Fruit fly (Drosophila melanogaster) whole organism, embryonic: ENCODE data around the gene bon.

Source experiments
- Awh ChIP-seq: fragments of 200-800 bp; sonication (Bioruptor generic); IDR thresholded peaks from 2 replicates; pipeline ENCODE4, ENCODE4 v1.3.6; 2022; ENCODE audit warnings: missing biosample characterization, missing genetic modification characterization
- Bgb ChIP-seq: fragments of 200-800 bp; sonication (Bioruptor generic); IDR thresholded peaks from 2 replicates; pipeline ENCODE4 v1.3.6; 2022; ENCODE audit warnings: missing biosample characterization, missing genetic modification characterization; ENCODE audit not compliant: partially characterized antibody
- Blimp-1 ChIP-seq: fragments of 200-800 bp; sonication (Bioruptor generic); optimal IDR thresholded peaks from 3 replicates; lab custom pipeline; 2018; ENCODE audit warnings: missing biosample characterization, missing genetic modification characterization, mild to moderate bottlenecking, moderate library complexity, missing genetic modification reagents
- BtbVII ChIP-seq: fragments of 200-800 bp; sonication (Bioruptor generic); optimal IDR thresholded peaks from 3 replicates; lab custom pipeline; 2017; ENCODE audit warnings: missing biosample characterization, mild to moderate bottlenecking, missing genetic modification characterization
- CG12071 ChIP-seq: fragments of 200-800 bp; sonication (Bioruptor generic); optimal IDR thresholded peaks from 3 replicates; lab custom pipeline; 2018; ENCODE audit warnings: missing biosample characterization, mild to moderate bottlenecking, missing genetic modification characterization
- CG12236 ChIP-seq: fragments of 200-800 bp; sonication (Bioruptor generic); optimal IDR thresholded peaks from 2 replicates; lab custom pipeline; 2016; ENCODE audit warnings: missing biosample characterization, missing genetic modification characterization
- CG13287 ChIP-seq: fragments of 200-800 bp; sonication (Bioruptor generic); IDR thresholded peaks from 2 replicates; pipeline ENCODE4 v1.3.6; 2022; ENCODE audit warnings: missing biosample characterization, missing genetic modification characterization; ENCODE audit not compliant: partially characterized antibody
- CG14710 ChIP-seq: fragments of 200-800 bp; sonication (Bioruptor generic); optimal IDR thresholded peaks from 3 replicates; lab custom pipeline; 2019; ENCODE audit warnings: missing biosample characterization, mild to moderate bottlenecking, missing genetic modification characterization, moderate library complexity
- CG17186 ChIP-seq: fragments of 200-800 bp; sonication (Bioruptor generic); optimal IDR thresholded peaks from 3 replicates; lab custom pipeline; 2017; ENCODE audit warnings: missing biosample characterization, missing genetic modification reagents, missing genetic modification characterization
- CG17385 ChIP-seq: fragments of 200-800 bp; sonication (Bioruptor generic); optimal IDR thresholded peaks from 3 replicates; lab custom pipeline; 2018; ENCODE audit warnings: missing biosample characterization, mild to moderate bottlenecking, missing genetic modification characterization
- CG2120 ChIP-seq: fragments of 200-800 bp; sonication (Bioruptor generic); optimal IDR thresholded peaks from 3 replicates; lab custom pipeline; 2016; ENCODE audit warnings: missing biosample characterization, missing genetic modification characterization
- CG2678 ChIP-seq: fragments of 200-800 bp; sonication (Bioruptor generic); optimal IDR thresholded peaks from 3 replicates; lab custom pipeline; 2019; ENCODE audit warnings: missing biosample characterization, mild to moderate bottlenecking, missing genetic modification characterization, moderate library complexity
- CG3407 ChIP-seq: fragments of 200-800 bp; sonication (Bioruptor generic); optimal IDR thresholded peaks from 2 replicates; lab custom pipeline; 2018; ENCODE audit warnings: missing biosample characterization, mild to moderate bottlenecking, missing genetic modification characterization
- CG3995 ChIP-seq: fragments of 200-800 bp; sonication (Bioruptor generic); optimal IDR thresholded peaks from 3 replicates; lab custom pipeline; 2016; ENCODE audit warnings: missing biosample characterization, missing genetic modification characterization
- CG4282 ChIP-seq: fragments of 200-800 bp; sonication (Bioruptor generic); optimal IDR thresholded peaks from 2 replicates; lab custom pipeline; 2016; ENCODE audit warnings: missing biosample characterization, missing genetic modification characterization
- CG4404 ChIP-seq: fragments of 200-800 bp; sonication (Bioruptor generic); IDR thresholded peaks from 2 replicates; pipeline ENCODE4 v1.3.6; 2022; ENCODE audit warnings: missing biosample characterization, missing genetic modification characterization
- CG4617 ChIP-seq: fragments of 200-800 bp; sonication (Bioruptor generic); optimal IDR thresholded peaks from 3 replicates; lab custom pipeline; 2016; ENCODE audit warnings: missing biosample characterization, missing genetic modification characterization, borderline replicate concordance
- CG4820 ChIP-seq: fragments of 200-800 bp; sonication (Bioruptor generic); optimal IDR thresholded peaks from 3 replicates; lab custom pipeline; 2016; ENCODE audit warnings: missing biosample characterization, missing genetic modification characterization
- CG5953 ChIP-seq: fragments of 200-800 bp; sonication (Bioruptor generic); IDR thresholded peaks from 2 replicates; pipeline ENCODE4 v1.3.6; 2022; ENCODE audit warnings: missing biosample characterization, missing genetic modification characterization
- CG7839 ChIP-seq: fragments of 200-800 bp; sonication (Bioruptor generic); optimal IDR thresholded peaks from 3 replicates; lab custom pipeline; 2018; ENCODE audit warnings: missing biosample characterization, mild to moderate bottlenecking, missing genetic modification characterization, moderate library complexity
- CG9727 ChIP-seq: fragments of 200-800 bp; sonication (Bioruptor generic); optimal IDR thresholded peaks from 3 replicates; lab custom pipeline; 2017; ENCODE audit warnings: missing biosample characterization, mild to moderate bottlenecking, missing genetic modification characterization
- Chrac-16 ChIP-seq: fragments of 200-800 bp; sonication (Bioruptor generic); optimal IDR thresholded peaks from 3 replicates; lab custom pipeline; 2016; ENCODE audit warnings: missing biosample characterization, missing genetic modification characterization
- Dfd ChIP-seq, 2 experiments: fragments of >200 bp; optimal IDR thresholded peaks; 2 replicates each; lab custom pipeline; 2017; ENCODE audit warnings: missing biosample characterization in 2 of 2, missing genetic modification characterization in 2 of 2
- Dip2 ChIP-seq: fragments of 200-800 bp; sonication (Bioruptor generic); IDR thresholded peaks from 2 replicates; pipeline ENCODE4 v1.3.6; 2022; ENCODE audit warnings: missing biosample characterization, missing genetic modification characterization
- Doc2 ChIP-seq: fragments of 200-800 bp; sonication (Bioruptor generic); IDR thresholded peaks from 2 replicates; pipeline ENCODE4 v1.3.6; 2022; ENCODE audit warnings: missing biosample characterization, missing genetic modification characterization
- E2f1 ChIP-seq: fragments of 200-800 bp; sonication (Bioruptor generic); IDR thresholded peaks from 2 replicates; pipeline ENCODE4 v1.3.6; 2022; ENCODE audit warnings: missing biosample characterization, missing genetic modification characterization
- E2f2 ChIP-seq: fragments of 200-800 bp; sonication (Bioruptor generic); IDR thresholded peaks from 2 replicates; pipeline ENCODE4 v1.3.6; 2022; ENCODE audit warnings: missing biosample characterization, missing genetic modification characterization
- Fer1 ChIP-seq: fragments of 200-800 bp; sonication (Bioruptor generic); optimal IDR thresholded peaks from 2 replicates; lab custom pipeline; 2017; ENCODE audit warnings: missing biosample characterization, mild to moderate bottlenecking, missing genetic modification characterization
- Hsf ChIP-seq: fragments of 200-800 bp; sonication (Bioruptor generic); optimal IDR thresholded peaks from 3 replicates; lab custom pipeline; 2016; ENCODE audit warnings: missing biosample characterization, missing genetic modification characterization
- NC2α ChIP-seq: fragments of 200-800 bp; sonication (Bioruptor generic); optimal IDR thresholded peaks from 2 replicates; lab custom pipeline; 2016; ENCODE audit warnings: missing biosample characterization, missing genetic modification characterization
- Sox100B ChIP-seq: fragments of 200-800 bp; sonication (Bioruptor generic); optimal IDR thresholded peaks from 3 replicates; lab custom pipeline; 2018; ENCODE audit warnings: missing biosample characterization, mild to moderate bottlenecking, missing genetic modification characterization
- Sry-δ ChIP-seq: fragments of 200-800 bp; sonication (Bioruptor generic); optimal IDR thresholded peaks from 2 replicates; lab custom pipeline; 2016; ENCODE audit warnings: missing biosample characterization, missing genetic modification characterization
- YL-1 ChIP-seq: fragments of 200-800 bp; sonication (Bioruptor generic); optimal IDR thresholded peaks from 3 replicates; lab custom pipeline; 2017; ENCODE audit warnings: missing biosample characterization, mild to moderate bottlenecking, missing genetic modification characterization
- dan ChIP-seq: fragments of 200-800 bp; sonication (Bioruptor generic); IDR thresholded peaks from 2 replicates; pipeline ENCODE4 v1.3.6; 2022; ENCODE audit warnings: missing biosample characterization, missing genetic modification characterization
- dimm ChIP-seq: fragments of 200-800 bp; sonication (Bioruptor generic); IDR thresholded peaks from 2 replicates; pipeline ENCODE4 v1.3.6; 2022; ENCODE audit warnings: missing biosample characterization, missing genetic modification characterization
- disco-r ChIP-seq: fragments of 200-800 bp; sonication (Bioruptor generic); optimal IDR thresholded peaks from 2 replicates; lab custom pipeline; 2016; ENCODE audit warnings: missing biosample characterization, missing genetic modification characterization
- en ChIP-seq: fragments of 200-800 bp; sonication (Bioruptor generic); optimal IDR thresholded peaks from 2 replicates; lab custom pipeline; 2016; ENCODE audit warnings: missing biosample characterization, missing genetic modification characterization
- ewg ChIP-seq: fragments of 200-800 bp; sonication (Bioruptor generic); optimal IDR thresholded peaks from 3 replicates; lab custom pipeline; 2017; ENCODE audit warnings: mild to moderate bottlenecking, missing biosample characterization, missing genetic modification reagents, missing genetic modification characterization
- fu2 ChIP-seq: fragments of 200-800 bp; sonication (Bioruptor generic); optimal IDR thresholded peaks from 2 replicates; lab custom pipeline; 2016; ENCODE audit warnings: missing biosample characterization, missing genetic modification characterization
- gfzf ChIP-seq: fragments of 200-800 bp; sonication (Bioruptor generic); optimal IDR thresholded peaks from 2 replicates; lab custom pipeline; 2016; ENCODE audit warnings: missing biosample characterization, mild to moderate bottlenecking, missing genetic modification characterization, moderate library complexity
- gro ChIP-seq: fragments of 200-800 bp; sonication (Bioruptor generic); optimal IDR thresholded peaks from 2 replicates; lab custom pipeline; 2016; ENCODE audit warnings: missing biosample characterization, missing genetic modification characterization
- jigr1 ChIP-seq: fragments of 200-800 bp; sonication (Bioruptor generic); IDR thresholded peaks from 3 replicates; pipeline ENCODE4 v1.3.6; 2022; ENCODE audit warnings: missing biosample characterization, missing genetic modification characterization
- jumu ChIP-seq: fragments of 200-800 bp; sonication (Bioruptor generic); optimal IDR thresholded peaks from 3 replicates; lab custom pipeline; 2016; ENCODE audit warnings: missing biosample characterization, missing genetic modification characterization
- kah ChIP-seq: fragments of 200-800 bp; sonication (Bioruptor generic); optimal IDR thresholded peaks from 2 replicates; lab custom pipeline; 2018; ENCODE audit warnings: missing biosample characterization, mild to moderate bottlenecking, missing genetic modification characterization
- knrl ChIP-seq: fragments of 200-800 bp; sonication (Bioruptor generic); IDR thresholded peaks from 3 replicates; pipeline ENCODE4 v1.3.6; 2022; ENCODE audit warnings: missing biosample characterization, missing genetic modification characterization; ENCODE audit not compliant: partially characterized antibody
- maf-S ChIP-seq: fragments of 200-800 bp; sonication (Bioruptor generic); optimal IDR thresholded peaks from 2 replicates; lab custom pipeline; 2016; ENCODE audit warnings: missing biosample characterization, missing genetic modification characterization
- sens ChIP-seq: fragments of 200-800 bp; sonication (Bioruptor generic); peaks from one replicate; lab custom pipeline; 2016; ENCODE audit warnings: missing biosample characterization, missing genetic modification characterization
- sima ChIP-seq: fragments of 200-800 bp; sonication (Bioruptor generic); optimal IDR thresholded peaks from 2 replicates; lab custom pipeline; 2016; ENCODE audit warnings: missing biosample characterization, missing genetic modification characterization
- sqz ChIP-seq: fragments of 200-800 bp; sonication (Bioruptor generic); optimal IDR thresholded peaks from 3 replicates; lab custom pipeline; 2018; ENCODE audit warnings: missing biosample characterization, mild to moderate bottlenecking, missing genetic modification characterization
- sr ChIP-seq: fragments of 200-800 bp; sonication (Bioruptor generic); IDR thresholded peaks from 3 replicates; pipeline ENCODE4 v1.3.6; 2022; ENCODE audit warnings: missing biosample characterization, missing genetic modification characterization
- unpg ChIP-seq: fragments of 200-800 bp; sonication (Bioruptor generic); optimal IDR thresholded peaks from 3 replicates; lab custom pipeline; 2018; ENCODE audit warnings: missing biosample characterization, mild to moderate bottlenecking, missing genetic modification characterization, moderate library complexity
- yki ChIP-seq: fragments of >200 bp; optimal IDR thresholded peaks from 3 replicates; lab custom pipeline; 2018

Gene bon

DNA sequence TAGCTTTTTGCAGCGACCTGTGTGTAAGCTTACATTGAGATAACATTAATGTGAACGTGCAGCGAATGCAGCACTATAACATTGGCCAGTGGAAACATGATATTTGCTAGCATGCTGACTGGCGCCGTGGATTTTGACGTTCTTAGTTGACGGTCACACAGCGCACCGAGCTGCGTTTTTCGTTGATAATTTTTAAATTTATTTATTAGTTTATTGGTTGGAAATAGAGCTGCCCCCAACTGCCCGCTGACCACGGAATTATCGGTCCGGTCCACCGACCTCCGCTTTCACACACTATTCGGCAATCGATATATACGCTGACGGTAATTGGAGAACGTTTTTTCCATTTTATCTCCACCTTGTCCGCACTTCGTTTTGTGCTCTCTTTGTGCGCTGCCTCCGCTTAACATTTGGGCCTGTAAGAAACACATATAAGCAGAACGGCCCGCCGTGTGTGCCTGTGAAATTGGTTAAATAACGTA is 28.9 kb downstream of the bon start, which contains the start of gene H (continued):
- TF ChIP-seq CG2120 (GFP tag; lab: Kevin White, UChicago) (no peak), sima (GFP tag; lab: Kevin White, UChicago) (no peak), NC2α (GFP tag; lab: Kevin White, UChicago) (no peak), yki (lab: Kevin White, UChicago) (no peak), BtbVII (GFP tag; lab: Kevin White, UChicago) (no peak), CG14710 (peak; percentile 36), sens (GFP tag; lab: Kevin White, UChicago) (peak; percentile 52), maf-S (GFP tag; lab: Kevin White, UChicago) (no peak), ewg (GFP tag; lab: Kevin White, UChicago) (no peak), dimm (no peak), CG17186 (GFP tag; lab: Kevin White, UChicago) (peak; percentile 71), CG13287 (0 out of 2 replicates have a peak, but pooled peaks have one; percentile 20), Bgb (peak; percentile 41; the same call in 1 of the 2 replicates), Dip2 (GFP tag; lab: Robert Waterston, UW) (no peak), CG4820 (GFP tag; lab: Kevin White, UChicago) (no peak), gfzf (peak; percentile 92), jigr1 (no peak), CG12071 (GFP tag; lab: Kevin White, UChicago) (no peak), fu2 (GFP tag; lab: Kevin White, UChicago) (no peak), CG17385 (GFP tag; lab: Kevin White, UChicago) (no peak), sr (no peak), Fer1 (GFP tag; lab: Kevin White, UChicago) (no peak), Chrac-16 (no peak), Sox100B (GFP tag; lab: Kevin White, UChicago) (no peak), unpg (GFP tag; lab: Kevin White, UChicago) (no peak), Blimp-1 (no peak), CG3995 (peak; percentile 46), CG9727 (GFP tag; lab: Kevin White, UChicago) (no peak), en (GFP tag; lab: Kevin White, UChicago) (no peak), Doc2 (GFP tag; lab: Robert Waterston, UW) (no peak), kah (GFP tag; lab: Kevin White, UChicago) (no peak), jumu (GFP tag; lab: Kevin White, UChicago) (no peak), CG7839 (tag; lab: Kevin White, UChicago) (no peak), CG4282 (GFP tag; lab: Kevin White, UChicago) (no peak), CG4404 (no peak), disco-r (GFP tag; lab: Kevin White, UChicago) (no peak), Dfd (GFP tag; optimal IDR thresholded peaks at IDR 0.05; lab: Kevin White, UChicago) (peak in 1 of 2 experiments; percentile 56), CG4617 (GFP tag; lab: Kevin White, UChicago) (peak; percentile 91), E2f2 (no peak; the same call in 1 of the 2 replicates), CG2678 (tag; lab: Kevin White, UChicago) (no peak), sqz (GFP tag; lab: Kevin White, UChicago) (no peak), Awh (GFP tag; lab: Robert Waterston, UW) (no peak), knrl (0 out of 3 replicates have a peak, but pooled peaks have one; percentile 11), gro (GFP tag; lab: Kevin White, UChicago) (no peak), E2f1 (GFP tag; lab: Robert Waterston, UW) (no peak), CG3407 (GFP tag; lab: Kevin White, UChicago) (no peak), Hsf (GFP tag; lab: Kevin White, UChicago) (no peak), YL-1 (GFP tag; lab: Kevin White, UChicago) (peak; percentile 61), Sry-δ (GFP tag; lab: Kevin White, UChicago) (peak; percentile 10), dan (GFP tag; lab: Robert Waterston, UW) (no peak), CG12236 (GFP tag; lab: Kevin White, UChicago) (no peak), CG5953 (GFP tag; lab: Robert Waterston, UW) (no peak)
